Worm (Caenorhabditis elegans) whole organism, L2 larva: ENCODE measurements around the gene acr-3.
A peak's percentile ranks its signal among the peaks of the same experiment; 100 is the strongest.

Experiments
- C34F6.9 ChIP-seq: fragments of 150-350 bp; optimal IDR thresholded peaks from 2 replicates; lab custom pipeline; 2014; ENCODE audit warnings: missing biosample characterization, missing genetic modification characterization
- F13H6.1 ChIP-seq: sonication (generic microtip); optimal IDR thresholded peaks from 2 replicates; lab custom pipeline; 2016; ENCODE audit warnings: missing genetic modification characterization, missing compliant biosample characterization
- R02D3.7 ChIP-seq: fragments of 150-350 bp; optimal IDR thresholded peaks from 2 replicates; lab custom pipeline; 2014; ENCODE audit warnings: missing biosample characterization, missing genetic modification characterization
- Y55F3AM.14 ChIP-seq: fragments of 200-800 bp; sonication (Bioruptor generic); optimal IDR thresholded peaks from 2 replicates; lab custom pipeline; 2018; ENCODE audit warnings: mild to moderate bottlenecking, missing genetic modification characterization, missing compliant biosample characterization
- ZK546.5 ChIP-seq: sonication (generic microtip); optimal IDR thresholded peaks from 2 replicates; lab custom pipeline; 2017; ENCODE audit warnings: missing biosample characterization, missing genetic modification characterization
- aly-2 ChIP-seq: fragments of 150-350 bp; optimal IDR thresholded peaks from 2 replicates; lab custom pipeline; 2014; ENCODE audit warnings: missing biosample characterization, missing genetic modification characterization
- ama-1 ChIP-seq: fragments of 150-350 bp; optimal IDR thresholded peaks from 2 replicates; lab custom pipeline; 2018; ENCODE audit warnings: inconsistent platforms
- blmp-1 ChIP-seq: sonication (generic microtip); optimal IDR thresholded peaks from 2 replicates; lab custom pipeline; 2017; ENCODE audit warnings: missing genetic modification characterization, mild to moderate bottlenecking, missing compliant biosample characterization, antibody characterized with exemption, moderate library complexity; ENCODE audit not compliant: insufficient read depth
- ceh-16 ChIP-seq: fragments of 150-350 bp; optimal IDR thresholded peaks from 2 replicates; lab custom pipeline; 2014; ENCODE audit warnings: missing biosample characterization, missing genetic modification characterization
- ceh-82 ChIP-seq: fragments of 150-350 bp; optimal IDR thresholded peaks from 2 replicates; lab custom pipeline; 2014; ENCODE audit warnings: missing biosample characterization, missing genetic modification characterization
- crh-2 ChIP-seq: sonication (generic microtip); optimal IDR thresholded peaks from 2 replicates; lab custom pipeline; 2017; ENCODE audit warnings: missing biosample characterization, missing genetic modification characterization
- dmd-4 ChIP-seq: sonication (generic microtip); optimal IDR thresholded peaks from 2 replicates; lab custom pipeline; 2017; ENCODE audit warnings: missing biosample characterization, missing genetic modification characterization
- egl-27 ChIP-seq: sonication (generic microtip); optimal IDR thresholded peaks from 3 replicates; lab custom pipeline; 2017; ENCODE audit warnings: missing biosample characterization, missing genetic modification reagents, missing genetic modification characterization
- elt-1 ChIP-seq: fragments of 150-350 bp; optimal IDR thresholded peaks from 2 replicates; lab custom pipeline; 2014; ENCODE audit warnings: missing biosample characterization, missing genetic modification characterization
- elt-3 ChIP-seq: sonication (generic microtip); optimal IDR thresholded peaks from 2 replicates; lab custom pipeline; 2017; ENCODE audit warnings: missing biosample characterization, missing genetic modification characterization
- fos-1 ChIP-seq: fragments of 150-350 bp; optimal IDR thresholded peaks from 2 replicates; lab custom pipeline; 2014; ENCODE audit warnings: missing biosample characterization, missing genetic modification characterization
- gmeb-1 ChIP-seq: fragments of 150-350 bp; optimal IDR thresholded peaks from 2 replicates; lab custom pipeline; 2014; ENCODE audit warnings: missing biosample characterization, missing genetic modification characterization
- lin-11 ChIP-seq: fragments of 150-350 bp; sonication (generic microtip); optimal IDR thresholded peaks from 2 replicates; lab custom pipeline; 2014; ENCODE audit warnings: missing biosample characterization, missing genetic modification characterization, inconsistent platforms, mixed read lengths
- lin-13 ChIP-seq: fragments of 150-350 bp; optimal IDR thresholded peaks from 2 replicates; lab custom pipeline; 2014; ENCODE audit warnings: missing biosample characterization, missing genetic modification reagents, missing genetic modification characterization
- lin-39 ChIP-seq: fragments of 150-350 bp; optimal IDR thresholded peaks from 2 replicates; lab custom pipeline; 2014; ENCODE audit warnings: missing biosample characterization, missing genetic modification reagents, missing genetic modification characterization
- lsy-2 ChIP-seq, 2 experiments: fragments of 150-350 bp in 1 of 2; sonication (generic microtip) in 1 of 2; optimal IDR thresholded peaks; 2 replicates each; lab custom pipeline; 2014 to 2017; ENCODE audit warnings: missing biosample characterization in 2 of 2, missing genetic modification characterization in 2 of 2
- mab-5 ChIP-seq: fragments of 150-350 bp; optimal IDR thresholded peaks from 2 replicates; lab custom pipeline; 2014; ENCODE audit warnings: missing biosample characterization, missing genetic modification characterization
- mbf-1 ChIP-seq: sonication (generic microtip); optimal IDR thresholded peaks from 2 replicates; lab custom pipeline; 2017; ENCODE audit warnings: missing biosample characterization, missing genetic modification characterization
- mdl-1 ChIP-seq, 2 experiments: fragments of 150-350 bp in 1 of 2; sonication (generic microtip) in 1 of 2; optimal IDR thresholded peaks; 2 replicates each; lab custom pipeline; 2017; ENCODE audit warnings: missing biosample characterization in 2 of 2, missing genetic modification characterization in 2 of 2
- nhr-10 ChIP-seq: sonication (generic microtip); optimal IDR thresholded peaks from 2 replicates; lab custom pipeline; 2017; ENCODE audit warnings: missing biosample characterization, missing genetic modification characterization
- nhr-11 ChIP-seq: fragments of 150-350 bp; optimal IDR thresholded peaks from 2 replicates; lab custom pipeline; 2014; ENCODE audit warnings: missing biosample characterization, missing genetic modification characterization
- nhr-12 ChIP-seq: fragments of 150-350 bp; optimal IDR thresholded peaks from 2 replicates; lab custom pipeline; 2014; ENCODE audit warnings: missing biosample characterization, missing genetic modification characterization
- nhr-129 ChIP-seq: fragments of 150-350 bp; optimal IDR thresholded peaks from 2 replicates; lab custom pipeline; 2014; ENCODE audit warnings: missing biosample characterization, missing genetic modification characterization
- nhr-21 ChIP-seq: fragments of 150-350 bp; optimal IDR thresholded peaks from 2 replicates; lab custom pipeline; 2014; ENCODE audit warnings: missing biosample characterization, missing genetic modification characterization
- nhr-23 ChIP-seq: fragments of 150-350 bp; optimal IDR thresholded peaks from 2 replicates; lab custom pipeline; 2014; ENCODE audit warnings: missing biosample characterization, missing genetic modification reagents, missing genetic modification characterization
- nhr-6 ChIP-seq: fragments of 150-350 bp; optimal IDR thresholded peaks from 2 replicates; lab custom pipeline; 2014; ENCODE audit warnings: missing biosample characterization, missing genetic modification characterization
- nhr-77 ChIP-seq: fragments of 150-350 bp; optimal IDR thresholded peaks from 2 replicates; lab custom pipeline; 2014; ENCODE audit warnings: missing biosample characterization, missing genetic modification characterization
- sem-4 ChIP-seq: fragments of 150-350 bp; optimal IDR thresholded peaks from 2 replicates; lab custom pipeline; 2014; ENCODE audit warnings: missing biosample characterization, missing genetic modification reagents, missing genetic modification characterization
- skn-1 ChIP-seq: sonication (generic microtip); optimal IDR thresholded peaks from 2 replicates; lab custom pipeline; 2017; ENCODE audit warnings: missing biosample characterization, missing genetic modification characterization
- sma-3 ChIP-seq: sonication (generic microtip); optimal IDR thresholded peaks from 2 replicates; lab custom pipeline; 2016; ENCODE audit warnings: missing genetic modification reagents, missing genetic modification characterization, missing compliant biosample characterization
- sma-9 ChIP-seq, 2 experiments: fragments of 150-350 bp in 1 of 2; sonication (generic microtip) in 1 of 2; optimal IDR thresholded peaks; 2 replicates each; lab custom pipeline; 2014 to 2016; ENCODE audit warnings: missing genetic modification characterization in 2 of 2, mild to moderate bottlenecking in 1 of 2, missing biosample characterization in 1 of 2, missing compliant biosample characterization in 1 of 2, missing genetic modification reagents in 1 of 2, moderate library complexity in 1 of 2
- snpc-4 ChIP-seq: fragments of 150-350 bp; optimal IDR thresholded peaks from 2 replicates; lab custom pipeline; 2014; ENCODE audit warnings: missing biosample characterization, missing genetic modification characterization
- unc-39 ChIP-seq: fragments of 150-350 bp; optimal IDR thresholded peaks from 2 replicates; lab custom pipeline; 2014; ENCODE audit warnings: missing biosample characterization, missing genetic modification characterization
- unc-62 ChIP-seq: fragments of 150-350 bp; optimal IDR thresholded peaks from 2 replicates; lab custom pipeline; 2014; ENCODE audit warnings: missing biosample characterization, missing genetic modification reagents, missing genetic modification characterization
- zag-1 ChIP-seq: fragments of 150-350 bp; optimal IDR thresholded peaks from 2 replicates; lab custom pipeline; 2014; ENCODE audit warnings: missing biosample characterization, missing genetic modification characterization
- ztf-1 ChIP-seq: fragments of 200-800 bp; sonication (Bioruptor generic); conservative IDR thresholded peaks from 2 replicates; pipeline ENCODE4 v1.3.6; 2022; ENCODE audit warnings: missing genetic modification characterization, missing compliant biosample characterization
- ztf-11 ChIP-seq: sonication (generic microtip); optimal IDR thresholded peaks from 2 replicates; lab custom pipeline; 2017; ENCODE audit warnings: missing biosample characterization, missing genetic modification characterization
- ztf-4 ChIP-seq: fragments of 150-350 bp; optimal IDR thresholded peaks from 2 replicates; lab custom pipeline; 2014; ENCODE audit warnings: missing biosample characterization, missing genetic modification characterization

Gene acr-3

ce11 chrX:6743853-6744346, 34.6 kb downstream of the acr-3 start (continued):
- TF ChIP-seq lin-13 (peak; percentile 88), F13H6.1 (peak; percentile 96), ztf-11 (tag; lab: Kevin White, UChicago) (no peak), ama-1 (lab: Kevin White, UChicago) (peak; percentile 97), nhr-10 (tag; lab: Kevin White, UChicago) (no peak), snpc-4 (peak; percentile 68), unc-39 (tag; lab: Kevin White, UChicago) (no peak), nhr-12 (peak; percentile 17), ZK546.5 (no peak), mbf-1 (no peak), lin-39 (no peak), sma-9 (GFP tag; optimal IDR thresholded peaks at IDR 0.05; lab: Kevin White, UChicago) (peak; percentile 99), sma-9 (tag; optimal IDR thresholded peaks at IDR 0.05; lab: Kevin White, UChicago) (peak; percentile 60), gmeb-1 (tag; lab: Kevin White, UChicago) (peak; percentile 87), lsy-2 (tag; optimal IDR thresholded peaks at IDR 0.05; lab: Kevin White, UChicago) (peak in 1 of 2 experiments; percentile 89), blmp-1 (tag; lab: Kevin White, UChicago) (peak; percentile 93), egl-27 (tag; lab: Kevin White, UChicago) (peak; percentile 90), crh-2 (tag; lab: Kevin White, UChicago) (peak; percentile 98)

ce11 chrX:6744537-6744936, 35.2 kb downstream of the acr-3 start:
- peak; percentile 95 for TF ChIP-seq fos-1 (tag; lab: Kevin White, UChicago)
- TF ChIP-seq gmeb-1 (tag; lab: Kevin White, UChicago): peak; percentile 65
- no peak for TF ChIP-seq ama-1 (lab: Kevin White, UChicago)
- no peak for TF ChIP-seq lin-11
- TF ChIP-seq egl-27 (tag; lab: Kevin White, UChicago): peak; percentile 33
- peak; percentile 11 for TF ChIP-seq blmp-1 (tag; lab: Kevin White, UChicago)
- peak; percentile 48 for TF ChIP-seq crh-2 (tag; lab: Kevin White, UChicago)
- peak; percentile 25 for TF ChIP-seq nhr-21
- peak; percentile 28 for TF ChIP-seq skn-1 (tag; lab: Kevin White, UChicago)
- peak; percentile 95 for TF ChIP-seq sma-9 (GFP tag; optimal IDR thresholded peaks at IDR 0.05; lab: Kevin White, UChicago)
- no peak for TF ChIP-seq sma-9 (tag; optimal IDR thresholded peaks at IDR 0.05; lab: Kevin White, UChicago)
- no peak for TF ChIP-seq unc-62 (GFP tag; lab: Kevin White, UChicago)
- peak; percentile 78 to 95 for TF ChIP-seq mdl-1 (tag; optimal IDR thresholded peaks at IDR 0.05; lab: Kevin White, UChicago)
- no peak for TF ChIP-seq elt-3 (tag; lab: Kevin White, UChicago)
- peak; percentile 19 for TF ChIP-seq sma-3 (GFP tag; lab: Kevin White, UChicago)

- TF ChIP-seq zag-1 (tag; lab: Kevin White, UChicago) (peak; percentile 68), mab-5 (tag; lab: Kevin White, UChicago) (no peak), mdl-1 (tag; optimal IDR thresholded peaks at IDR 0.05; lab: Kevin White, UChicago) (peak; percentile 84 to 90), nhr-77 (tag; lab: Kevin White, UChicago) (no peak), sma-9 (GFP tag; optimal IDR thresholded peaks at IDR 0.05; lab: Kevin White, UChicago) (peak; percentile 54), sma-9 (tag; optimal IDR thresholded peaks at IDR 0.05; lab: Kevin White, UChicago) (no peak), sma-3 (GFP tag; lab: Kevin White, UChicago) (no peak), unc-39 (tag; lab: Kevin White, UChicago) (no peak), nhr-12 (no peak), C34F6.9 (tag; lab: Kevin White, UChicago) (no peak), skn-1 (tag; lab: Kevin White, UChicago) (no peak), nhr-10 (tag; lab: Kevin White, UChicago) (no peak), lin-39 (no peak), lsy-2 (tag; optimal IDR thresholded peaks at IDR 0.05; lab: Kevin White, UChicago) (peak in 1 of 2 experiments; percentile 6), nhr-129 (peak; percentile 80), elt-1 (tag; lab: Kevin White, UChicago) (no peak), lin-11 (no peak), ZK546.5 (no peak), lin-13 (no peak), ztf-11 (tag; lab: Kevin White, UChicago) (no peak), dmd-4 (no peak)
These were observed 35.6 kb downstream of the acr-3 start for ce11 chrX:6744978-6745377.

ce11 chrX:6745515-6745914, 36.2 kb downstream of the acr-3 start:
- TF ChIP-seq nhr-129 (peak; percentile 63), Y55F3AM.14 (GFP tag; lab: Kevin White, UChicago) (no peak), ama-1 (lab: Kevin White, UChicago) (no peak), ceh-16 (tag; lab: Kevin White, UChicago) (no peak), mab-5 (tag; lab: Kevin White, UChicago) (no peak), ztf-1 (GFP tag; lab: Robert Waterston, UW) (no peak), ZK546.5 (no peak), ceh-82 (tag; lab: Kevin White, UChicago) (no peak), nhr-10 (tag; lab: Kevin White, UChicago) (no peak), lin-39 (no peak), zag-1 (tag; lab: Kevin White, UChicago) (no peak), sma-9 (GFP tag; optimal IDR thresholded peaks at IDR 0.05; lab: Kevin White, UChicago) (peak; percentile 89), sma-9 (tag; optimal IDR thresholded peaks at IDR 0.05; lab: Kevin White, UChicago) (no peak), lin-11 (no peak), nhr-6 (tag; lab: Kevin White, UChicago) (no peak), nhr-12 (no peak), sem-4 (no peak), mdl-1 (tag; optimal IDR thresholded peaks at IDR 0.05; lab: Kevin White, UChicago) (peak; percentile 80 to 83), C34F6.9 (tag; lab: Kevin White, UChicago) (no peak), skn-1 (tag; lab: Kevin White, UChicago) (no peak), ztf-4 (tag; lab: Kevin White, UChicago) (no peak), nhr-23 (tag; lab: Kevin White, UChicago) (no peak), aly-2 (tag; lab: Kevin White, UChicago) (no peak), R02D3.7 (tag; lab: Kevin White, UChicago) (no peak), snpc-4 (no peak), fos-1 (tag; lab: Kevin White, UChicago) (no peak), nhr-11 (tag; lab: Kevin White, UChicago) (no peak)
